Fruit fly (Drosophila melanogaster): ENCODE data around the gene Ir94f.

- TF ChIP-seq Mnt (GFP tag; optimal IDR thresholded peaks at IDR 0.05) = no peak
- TF ChIP-seq bab1 (GFP tag; optimal IDR thresholded peaks at IDR 0.05) = no peak
- no peak for TF ChIP-seq cnc (optimal IDR thresholded peaks at IDR 0.05)
- no peak for TF ChIP-seq kay (GFP tag; ENCODE audit: borderline replicate concordance)
These were observed 5.1 kb downstream of the Ir94f start for dm6 chr3R:23486743-23487142.
